Worm (Caenorhabditis elegans): ENCODE results near the gene F44E5.15.
A peak's percentile ranks its signal among the peaks of the same experiment; 100 is the strongest.

The F44E5.15 gene

DNA sequence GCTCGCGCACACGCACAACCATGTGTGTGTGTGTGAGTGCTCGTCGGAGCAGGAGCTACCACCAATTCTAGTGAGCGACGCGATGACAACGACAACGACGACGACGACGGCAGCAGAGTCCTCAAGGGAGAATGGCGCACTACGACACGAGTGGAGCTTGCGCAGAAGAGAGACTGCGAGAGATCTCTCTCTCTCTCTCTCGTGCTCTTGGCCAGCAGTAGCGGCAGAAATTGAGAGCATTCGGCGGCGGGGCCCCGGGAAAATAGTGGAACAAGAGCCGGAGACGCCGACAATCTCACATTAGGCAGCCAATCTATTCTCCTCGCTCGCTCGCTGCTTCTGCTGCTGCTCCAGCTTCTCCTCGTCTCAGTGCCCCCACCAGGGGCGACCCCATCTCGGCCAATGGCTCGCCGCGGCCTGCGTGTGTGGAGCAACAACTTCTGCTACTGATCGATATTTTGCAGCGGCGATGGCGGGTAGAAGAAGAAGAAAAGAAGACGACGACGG lies 25.6 kb upstream of the F44E5.15 start (continued):
- TF ChIP-seq Y56A3A.18 (GFP tag; IDR thresholded peaks at IDR 0.05) (no peak), K12H6.12 (tag; optimal IDR thresholded peaks at IDR 0.05) (peak; percentile 78), egl-44 (GFP tag; IDR thresholded peaks at IDR 0.05) (no peak), chd-7 (tag; optimal IDR thresholded peaks at IDR 0.05) (peak; percentile 40), Y79H2A.3 (GFP tag; conservative IDR thresholded peaks at IDR 0.05) (no peak; the same call in 1 of the 2 replicates), nhr-27 (tag; optimal IDR thresholded peaks at IDR 0.05) (no peak), F39B2.1 (GFP tag; IDR thresholded peaks at IDR 0.05) (no peak), athp-1 (tag; optimal IDR thresholded peaks at IDR 0.05) (peak; percentile 36), cebp-2 (GFP tag; IDR thresholded peaks at IDR 0.05) (0 out of 2 replicates have a peak, but pooled peaks have one; percentile 42), F10E7.11 (tag; optimal IDR thresholded peaks at IDR 0.05) (peak; percentile 35), snpc-1.1 (tag; optimal IDR thresholded peaks at IDR 0.05; ENCODE audit: insufficient read depth) (no peak), nfya-1 (tag; optimal IDR thresholded peaks at IDR 0.05; ENCODE audit: borderline replicate concordance, insufficient read depth) (no peak), aptf-3 (GFP tag; IDR thresholded peaks at IDR 0.05) (no peak), F23B12.7 (tag; optimal IDR thresholded peaks at IDR 0.05; ENCODE audit: insufficient read depth) (no peak), B0261.1 (tag; optimal IDR thresholded peaks at IDR 0.05) (no peak), nhr-90 (tag; optimal IDR thresholded peaks at IDR 0.05) (peak; percentile 8), ets-4 (GFP tag; optimal IDR thresholded peaks at IDR 0.05) (no peak), egrh-3 (GFP tag; IDR thresholded peaks at IDR 0.05) (peak; percentile 94), hrde-1 (tag; optimal IDR thresholded peaks at IDR 0.05; ENCODE audit: borderline replicate concordance) (no peak), lin-26 (GFP tag; IDR thresholded peaks at IDR 0.05) (0 out of 2 replicates have a peak, but pooled peaks have one; percentile 44), Y53G8AR.9 (GFP tag; conservative IDR thresholded peaks at IDR 0.05) (no peak), F49E8.2 (tag; optimal IDR thresholded peaks at IDR 0.05; ENCODE audit: insufficient read depth) (no peak), mxl-1 (tag; optimal IDR thresholded peaks at IDR 0.05) (no peak), T26A5.8 (tag; optimal IDR thresholded peaks at IDR 0.05) (no peak), K11D2.4 (GFP tag; IDR thresholded peaks at IDR 0.05) (0 out of 2 replicates have a peak, but pooled peaks have one; percentile 37), F37B4.10 (GFP tag; IDR thresholded peaks at IDR 0.05) (0 out of 2 replicates have a peak, but pooled peaks have one; percentile 48), ceh-100 (GFP tag; IDR thresholded peaks at IDR 0.05) (peak; percentile 36; the same call in 1 of the 2 replicates), attf-3 (GFP tag; conservative IDR thresholded peaks at IDR 0.05) (no peak), snpc-4 (GFP tag; optimal IDR thresholded peaks at IDR 0.05) (no peak), snpc-4 (tag; optimal IDR thresholded peaks at IDR 0.05) (peak in 1 of 4 experiments; percentile 45), let-526 (GFP tag; IDR thresholded peaks at IDR 0.05) (no peak), sea-2 (GFP tag; IDR thresholded peaks at IDR 0.05) (no peak), T07F8.4 (tag; optimal IDR thresholded peaks at IDR 0.05) (peak; percentile 10), lin-54 (GFP tag; optimal IDR thresholded peaks at IDR 0.05) (no peak), snpc-1.3 (tag; optimal IDR thresholded peaks at IDR 0.05; ENCODE audit: insufficient read depth) (no peak), nhr-80 (tag; optimal IDR thresholded peaks at IDR 0.05) (no peak), hlh-26 (GFP tag; conservative IDR thresholded peaks at IDR 0.05) (no peak), zfh-2 (GFP tag; conservative IDR thresholded peaks at IDR 0.05) (peak; percentile 99), attf-6 (GFP tag; IDR thresholded peaks at IDR 0.05) (no peak), pha-4 (tag; optimal IDR thresholded peaks at IDR 0.05) (no peak), hmg-1.2 (GFP tag; IDR thresholded peaks at IDR 0.05) (peak; percentile 39), hmg-20 (GFP tag; IDR thresholded peaks at IDR 0.05) (no peak), him-1 (tag; optimal IDR thresholded peaks at IDR 0.05) (no peak), tbx-9 (tag; optimal IDR thresholded peaks at IDR 0.05; ENCODE audit: borderline replicate concordance) (no peak), dpff-1 (tag; optimal IDR thresholded peaks at IDR 0.05) (no peak), ceh-58 (GFP tag; IDR thresholded peaks at IDR 0.05) (no peak), bed-1 (GFP tag; IDR thresholded peaks at IDR 0.05) (no peak), lir-1 (GFP tag; conservative IDR thresholded peaks at IDR 0.05) (no peak)
